Fruit fly (Drosophila melanogaster): Measurements from ENCODE around the gene Unc-76.

DNA sequence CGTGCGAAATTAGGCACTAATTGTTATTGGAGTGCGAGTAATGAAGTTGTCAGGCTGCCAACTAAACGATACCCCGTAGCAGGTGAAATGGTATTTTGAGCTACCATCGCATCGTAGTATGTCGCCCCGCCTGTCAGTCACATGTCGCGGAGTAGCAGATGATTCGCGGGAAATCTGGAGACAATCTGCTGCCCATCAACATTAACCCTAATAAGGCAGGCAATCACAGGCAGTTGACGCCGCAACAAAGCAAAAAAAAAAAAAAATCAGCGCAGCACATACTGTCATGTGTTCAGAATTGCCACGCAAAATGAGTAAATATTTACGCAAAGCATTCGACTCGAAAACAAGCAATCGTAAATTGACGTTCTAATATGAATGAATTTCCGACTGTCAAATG, 23.4 kb downstream of the Unc-76 start:
- no peak for TF ChIP-seq h (optimal IDR thresholded peaks at IDR 0.05)
- TF ChIP-seq psq (optimal IDR thresholded peaks at IDR 0.05): no peak
